Worm (Caenorhabditis elegans) whole organism, late embryonic: Measurements from ENCODE around the gene F47B8.1.

Source experiments
- C08G9.2 ChIP-seq: sonication (generic microtip); optimal IDR thresholded peaks from 2 replicates; lab custom pipeline; 2016; ENCODE audit warnings: mild to moderate bottlenecking, missing genetic modification characterization, moderate library complexity, missing compliant biosample characterization
- C38D4.7 ChIP-seq: fragments of 200-800 bp; sonication (Bioruptor generic); optimal IDR thresholded peaks from 2 replicates; lab custom pipeline; 2018; ENCODE audit warnings: mild to moderate bottlenecking, missing genetic modification characterization, moderate library complexity, missing compliant biosample characterization
- K09A11.1 ChIP-seq: sonication (generic microtip); optimal IDR thresholded peaks from 2 replicates; lab custom pipeline; 2017; ENCODE audit warnings: antibody characterized with exemption, mild to moderate bottlenecking, missing genetic modification characterization, missing compliant biosample characterization; ENCODE audit not compliant: insufficient read depth
- T23F11.4 ChIP-seq: fragments of 200-800 bp; sonication (Bioruptor generic); optimal IDR thresholded peaks from 2 replicates; lab custom pipeline; 2018; ENCODE audit warnings: mild to moderate bottlenecking, missing genetic modification characterization, missing compliant biosample characterization
- Y22D7AL.16 ChIP-seq: sonication (generic microtip); optimal IDR thresholded peaks from 2 replicates; lab custom pipeline; 2016; ENCODE audit warnings: missing genetic modification characterization, missing compliant biosample characterization
- ahr-1 ChIP-seq: sonication (generic microtip); optimal IDR thresholded peaks from 2 replicates; lab custom pipeline; 2016; ENCODE audit warnings: missing genetic modification characterization, missing compliant biosample characterization
- ama-1 ChIP-seq: fragments of 150-350 bp; optimal IDR thresholded peaks from 2 replicates; lab custom pipeline; 2014
- ceh-14 ChIP-seq: sonication (generic microtip); optimal IDR thresholded peaks from 2 replicates; lab custom pipeline; 2016; ENCODE audit warnings: missing genotype, missing genetic modification characterization, missing compliant biosample characterization
- ceh-18 ChIP-seq: sonication (generic microtip); optimal IDR thresholded peaks from 2 replicates; lab custom pipeline; 2016; ENCODE audit warnings: missing genetic modification characterization, missing compliant biosample characterization
- ceh-2 ChIP-seq: sonication (generic microtip); optimal IDR thresholded peaks from 2 replicates; lab custom pipeline; 2016; ENCODE audit warnings: missing genotype, missing genetic modification characterization, missing compliant biosample characterization
- ceh-30 ChIP-seq: fragments of 150-350 bp; optimal IDR thresholded peaks from 2 replicates; lab custom pipeline; 2014; ENCODE audit warnings: missing biosample characterization, missing genetic modification characterization
- ceh-31 ChIP-seq: sonication (generic microtip); optimal IDR thresholded peaks from 2 replicates; lab custom pipeline; 2016; ENCODE audit warnings: missing genetic modification characterization, missing compliant biosample characterization
- ceh-34 ChIP-seq: sonication (generic microtip); optimal IDR thresholded peaks from 2 replicates; lab custom pipeline; 2016; ENCODE audit warnings: mild to moderate bottlenecking, missing genetic modification characterization, missing compliant biosample characterization
- ceh-45 ChIP-seq: fragments of 200-800 bp; sonication (Bioruptor generic); IDR thresholded peaks from 2 replicates; pipeline ENCODE4 v1.3.6; 2022; ENCODE audit warnings: missing genetic modification reagents, missing genetic modification characterization, missing compliant biosample characterization
- ceh-48 ChIP-seq: sonication (generic microtip); optimal IDR thresholded peaks from 2 replicates; lab custom pipeline; 2016; ENCODE audit warnings: missing genetic modification characterization, inconsistent platforms, missing compliant biosample characterization
- ceh-6 ChIP-seq: fragments of 200-800 bp; sonication (Bioruptor generic); optimal IDR thresholded peaks from 2 replicates; lab custom pipeline; 2018; ENCODE audit warnings: mild to moderate bottlenecking, missing genetic modification characterization, missing compliant biosample characterization
- ceh-9 ChIP-seq: sonication (generic microtip); optimal IDR thresholded peaks from 2 replicates; lab custom pipeline; 2016; ENCODE audit warnings: mild to moderate bottlenecking, missing genetic modification characterization, inconsistent platforms, missing compliant biosample characterization
- dmd-4 ChIP-seq: sonication (generic microtip); optimal IDR thresholded peaks from 2 replicates; lab custom pipeline; 2016; ENCODE audit warnings: borderline replicate concordance, missing genetic modification characterization, missing compliant biosample characterization
- elt-2 ChIP-seq: sonication (generic microtip); optimal IDR thresholded peaks from 2 replicates; lab custom pipeline; 2016; ENCODE audit warnings: missing genetic modification reagents, missing genetic modification characterization, missing compliant biosample characterization
- ets-4 ChIP-seq: sonication (generic microtip); optimal IDR thresholded peaks from 2 replicates; lab custom pipeline; 2016; ENCODE audit warnings: missing genetic modification characterization, missing compliant biosample characterization
- fkh-6 ChIP-seq: sonication (generic microtip); optimal IDR thresholded peaks from 2 replicates; lab custom pipeline; 2016; ENCODE audit warnings: missing genetic modification characterization, missing compliant biosample characterization
- gmeb-2 ChIP-seq: sonication (generic microtip); optimal IDR thresholded peaks from 2 replicates; lab custom pipeline; 2016; ENCODE audit warnings: missing genetic modification characterization, inconsistent platforms, missing compliant biosample characterization
- hlh-15 ChIP-seq: sonication (generic microtip); optimal IDR thresholded peaks from 2 replicates; lab custom pipeline; 2016; ENCODE audit warnings: missing genetic modification characterization, missing compliant biosample characterization
- hlh-6 ChIP-seq: sonication (generic microtip); optimal IDR thresholded peaks from 2 replicates; lab custom pipeline; 2016; ENCODE audit warnings: missing genotype, missing genetic modification characterization, missing compliant biosample characterization
- hlh-8 ChIP-seq: sonication (generic microtip); optimal IDR thresholded peaks from 2 replicates; lab custom pipeline; 2016; ENCODE audit warnings: missing genotype, missing genetic modification characterization, missing compliant biosample characterization
- lin-11 ChIP-seq: fragments of 200-800 bp; sonication (Bioruptor generic); optimal IDR thresholded peaks from 2 replicates; lab custom pipeline; 2018; ENCODE audit warnings: mild to moderate bottlenecking, missing genetic modification characterization, missing compliant biosample characterization
- madf-2 ChIP-seq: sonication (generic microtip); optimal IDR thresholded peaks from 2 replicates; lab custom pipeline; 2017; ENCODE audit warnings: missing genetic modification characterization, missing compliant biosample characterization
- nfya-1 ChIP-seq: sonication (generic microtip); optimal IDR thresholded peaks from 2 replicates; lab custom pipeline; 2017; ENCODE audit warnings: missing genetic modification characterization, mild to moderate bottlenecking, missing compliant biosample characterization, antibody characterized with exemption, moderate library complexity
- nhr-232 ChIP-seq: sonication (generic microtip); optimal IDR thresholded peaks from 2 replicates; lab custom pipeline; 2016; ENCODE audit warnings: missing genetic modification characterization, missing compliant biosample characterization
- pax-1 ChIP-seq: fragments of 150-350 bp; optimal IDR thresholded peaks from 2 replicates; lab custom pipeline; 2014; ENCODE audit warnings: missing biosample characterization, missing genetic modification characterization
- pha-4 ChIP-seq: fragments of 150-350 bp; optimal IDR thresholded peaks from 2 replicates; lab custom pipeline; 2018; ENCODE audit warnings: missing biosample characterization, missing genetic modification reagents, missing genetic modification characterization
- pqm-1 ChIP-seq: sonication (generic microtip); optimal IDR thresholded peaks from 2 replicates; lab custom pipeline; 2016; ENCODE audit warnings: missing genetic modification characterization, missing compliant biosample characterization
- pros-1 ChIP-seq: fragments of 150-350 bp; optimal IDR thresholded peaks from 2 replicates; lab custom pipeline; 2014; ENCODE audit warnings: missing biosample characterization, missing genetic modification reagents, missing genetic modification characterization
- ref-2 ChIP-seq: sonication (generic microtip); optimal IDR thresholded peaks from 2 replicates; lab custom pipeline; 2016; ENCODE audit warnings: missing genetic modification characterization, missing compliant biosample characterization
- rnt-1 ChIP-seq: sonication (generic microtip); optimal IDR thresholded peaks from 2 replicates; lab custom pipeline; 2016; ENCODE audit warnings: missing genetic modification characterization, missing compliant biosample characterization
- sox-2 ChIP-seq: fragments of 200-800 bp; sonication (Bioruptor generic); IDR thresholded peaks from 2 replicates; pipeline ENCODE4 v1.3.6; 2022; ENCODE audit warnings: missing genetic modification reagents, missing genetic modification characterization, missing compliant biosample characterization
- syd-9 ChIP-seq: sonication (generic microtip); optimal IDR thresholded peaks from 2 replicates; lab custom pipeline; 2016; ENCODE audit warnings: mild to moderate bottlenecking, missing genetic modification characterization, moderate library complexity, missing compliant biosample characterization
- tbx-2 ChIP-seq: sonication (generic microtip); optimal IDR thresholded peaks from 2 replicates; lab custom pipeline; 2016; ENCODE audit warnings: missing genetic modification characterization, missing compliant biosample characterization
- tbx-7 ChIP-seq: sonication (generic microtip); optimal IDR thresholded peaks from 2 replicates; lab custom pipeline; 2016; ENCODE audit warnings: missing genotype, missing genetic modification characterization, missing compliant biosample characterization
- ttx-3 ChIP-seq: sonication (generic microtip); optimal IDR thresholded peaks from 2 replicates; lab custom pipeline; 2016; ENCODE audit warnings: missing genetic modification reagents, missing genetic modification characterization, missing compliant biosample characterization
- unc-3 ChIP-seq, 2 experiments: fragments of 200-800 bp in 1 of 2; sonication (Bioruptor generic) in 1 of 2; sonication (generic microtip) in 1 of 2; conservative IDR thresholded peaks in 1 of 2; optimal IDR thresholded peaks in 1 of 2; 2 replicates each; pipeline versions ENCODE4 v1.3.6 to Lab custom; 2016 to 2022; ENCODE audit warnings: missing compliant biosample characterization in 2 of 2, missing genetic modification characterization in 2 of 2, missing genetic modification reagents in 1 of 2
- unc-42 ChIP-seq: sonication (generic microtip); optimal IDR thresholded peaks from 2 replicates; lab custom pipeline; 2016; ENCODE audit warnings: missing genotype, missing genetic modification characterization, missing compliant biosample characterization
- zip-5 ChIP-seq: sonication (generic microtip); optimal IDR thresholded peaks from 2 replicates; lab custom pipeline; 2016; ENCODE audit warnings: missing genetic modification characterization, missing compliant biosample characterization

The F47B8.1 gene

DNA sequence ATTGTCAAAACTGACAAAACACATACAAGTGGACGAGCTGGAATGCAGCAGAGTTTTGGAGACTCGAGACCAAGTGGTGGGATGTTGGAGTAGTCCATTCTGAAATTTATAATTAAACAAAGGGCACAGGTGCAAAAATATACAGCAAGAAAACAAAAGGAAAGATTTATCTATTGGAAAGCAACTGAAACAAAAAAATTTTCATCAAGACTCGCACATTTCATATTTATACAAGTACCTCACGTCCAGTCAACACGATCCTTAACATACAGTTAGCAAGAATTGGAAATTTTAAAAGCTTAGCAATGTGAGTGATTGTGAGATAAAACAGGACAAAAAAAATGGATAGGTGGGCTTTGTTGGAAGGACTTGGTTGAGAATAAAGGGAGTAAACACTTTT is at the start of gene F47B8.1:
F47B8.1 (minus strand) TSS at position 101 of the 400 bp plus-strand sequence.
- no peak for TF ChIP-seq rnt-1 (tag; lab: Kevin White, UChicago)
- no peak for TF ChIP-seq tbx-7 (tag; lab: Kevin White, UChicago)
- no peak for TF ChIP-seq hlh-15
- TF ChIP-seq ceh-34 (tag; lab: Kevin White, UChicago): no peak
- TF ChIP-seq C38D4.7: no peak

DNA sequence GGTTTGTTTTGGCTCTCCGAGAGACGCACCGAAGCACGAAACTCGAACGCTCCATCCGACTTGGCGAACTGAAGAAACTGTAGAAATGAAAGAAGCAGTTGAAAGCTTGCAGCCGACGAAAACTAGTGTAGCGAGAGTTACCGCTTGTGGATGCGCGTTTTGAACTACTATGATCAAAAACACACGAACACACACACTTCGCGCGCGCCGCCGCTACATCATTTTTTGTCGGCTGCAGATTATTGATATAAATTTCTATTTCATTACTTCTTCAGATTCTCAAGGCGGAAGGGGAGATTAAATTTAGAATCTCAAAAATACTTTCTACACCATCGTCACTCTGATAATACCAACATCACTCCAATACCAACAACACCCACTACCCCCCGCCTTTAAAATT is 47.8 kb upstream of the F47B8.1 start:
- TF ChIP-seq dmd-4 (tag; lab: Kevin White, UChicago): no peak
- TF ChIP-seq rnt-1 (tag; lab: Kevin White, UChicago): no peak
- TF ChIP-seq hlh-8 (tag; lab: Kevin White, UChicago): no peak
- no peak for TF ChIP-seq sox-2 (GFP tag; lab: Robert Waterston, UW)
- no peak for TF ChIP-seq K09A11.1 (tag; lab: Kevin White, UChicago)
- no peak for TF ChIP-seq fkh-6 (tag; lab: Kevin White, UChicago)
- TF ChIP-seq ama-1: no peak
- TF ChIP-seq ttx-3 (tag; lab: Kevin White, UChicago): no peak
- TF ChIP-seq Y22D7AL.16: no peak
- no peak for TF ChIP-seq ceh-6 (GFP tag; lab: Kevin White, UChicago)
- no peak for TF ChIP-seq pha-4 (tag; lab: Kevin White, UChicago)
- TF ChIP-seq C08G9.2: no peak
- TF ChIP-seq ceh-31 (tag; lab: Kevin White, UChicago): no peak
- no peak for TF ChIP-seq unc-3 (GFP tag; conservative IDR thresholded peaks at IDR 0.05; lab: Robert Waterston, UW)
- TF ChIP-seq unc-3 (tag; optimal IDR thresholded peaks at IDR 0.05; lab: Kevin White, UChicago): no peak
- no peak for TF ChIP-seq ceh-2 (tag; lab: Kevin White, UChicago)

DNA sequence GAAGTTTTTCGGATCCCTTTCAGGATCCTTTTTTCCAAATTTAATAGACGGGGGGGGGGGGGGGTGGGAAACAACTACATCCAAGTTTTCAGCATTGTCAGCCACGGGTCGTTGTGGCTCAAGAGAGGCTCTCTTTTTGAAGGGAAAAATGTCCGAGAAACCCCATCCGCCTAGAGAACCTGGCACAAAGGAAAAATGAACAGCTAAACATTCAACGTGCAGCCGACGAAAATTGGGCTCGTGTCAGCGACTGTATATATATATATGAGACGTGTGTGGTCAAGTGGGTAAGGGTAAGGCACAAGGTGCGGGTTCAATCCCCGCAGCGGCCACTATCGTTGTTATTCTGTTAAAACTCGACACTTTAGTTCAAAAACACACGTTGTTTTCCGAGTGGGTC is 44.4 kb upstream of the F47B8.1 start, which contains the start of gene Y49A3A.4:
Y49A3A.4 (minus strand) TSS at position 314 of the 400 bp plus-strand sequence.
- TF ChIP-seq hlh-8 (tag; lab: Kevin White, UChicago): no peak
- TF ChIP-seq rnt-1 (tag; lab: Kevin White, UChicago): no peak
- no peak for TF ChIP-seq ceh-2 (tag; lab: Kevin White, UChicago)
- TF ChIP-seq ceh-9 (tag; lab: Kevin White, UChicago): no peak
- no peak for TF ChIP-seq pqm-1
- TF ChIP-seq, all 69 proteins: peak for 0

DNA sequence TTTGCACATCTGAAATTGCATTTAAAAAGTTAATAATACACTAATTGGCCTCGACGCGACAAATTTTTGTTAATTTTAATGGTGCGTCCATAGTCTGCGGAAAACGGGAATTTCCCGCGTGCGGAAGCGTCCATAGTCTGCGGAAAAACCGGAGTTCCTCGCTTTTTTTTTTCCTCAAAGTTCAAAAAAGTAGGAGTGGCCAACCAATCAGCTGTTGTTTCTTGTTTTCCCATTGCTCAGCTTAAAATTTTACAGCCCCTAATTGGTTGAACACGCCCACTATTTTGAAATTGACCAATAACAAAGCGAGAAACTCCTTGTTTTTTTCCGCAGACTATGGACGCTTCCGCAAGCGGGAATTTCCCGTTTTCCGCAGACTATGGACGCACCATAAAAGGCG is 43.2 kb upstream of the F47B8.1 start:
- peak; percentile 65 for TF ChIP-seq nfya-1 (tag; lab: Kevin White, UChicago)

DNA sequence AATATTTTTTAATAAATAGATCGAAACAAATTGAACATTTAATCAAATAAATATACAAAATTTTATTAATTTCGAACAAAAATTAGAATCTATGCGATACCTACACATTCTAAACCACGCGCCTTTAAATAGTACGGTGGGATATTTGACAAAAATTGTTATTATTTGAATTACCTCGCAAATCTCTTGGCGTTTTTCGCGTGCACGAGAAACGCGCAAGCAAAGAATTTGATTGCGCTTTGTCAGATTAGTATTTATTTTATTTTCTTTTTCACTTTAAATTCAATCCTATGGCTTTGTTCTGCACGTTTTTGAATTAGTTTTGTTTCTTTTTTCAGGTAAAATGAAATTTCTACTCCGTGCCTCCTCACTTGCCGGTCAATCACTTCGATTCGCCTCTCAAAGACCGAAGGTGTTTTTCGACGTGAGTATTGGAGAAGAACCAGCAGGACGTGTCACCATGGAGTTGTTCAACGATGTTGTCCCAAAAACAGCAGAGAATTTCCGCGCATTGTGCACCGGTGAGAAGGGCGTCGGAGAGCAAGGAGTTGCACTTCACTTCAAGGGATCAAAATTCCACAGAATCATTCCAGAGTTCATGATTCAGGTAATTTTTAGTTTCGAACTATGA is 41.7 kb upstream of the F47B8.1 start, which contains the start of gene cyn-1:
cyn-1 (plus strand) TSS at position 339 of the 631 bp plus-strand sequence.
- TF ChIP-seq ceh-48 (tag; lab: Kevin White, UChicago) (peak; percentile 28), unc-3 (GFP tag; conservative IDR thresholded peaks at IDR 0.05; lab: Robert Waterston, UW) (no peak), unc-3 (tag; optimal IDR thresholded peaks at IDR 0.05; lab: Kevin White, UChicago) (no peak), lin-11 (no peak), zip-5 (tag; lab: Kevin White, UChicago) (no peak), unc-42 (tag; lab: Kevin White, UChicago) (peak; percentile 51), pax-1 (tag; lab: Kevin White, UChicago) (no peak), ceh-31 (tag; lab: Kevin White, UChicago) (peak; percentile 52), ets-4 (tag; lab: Kevin White, UChicago) (no peak), hlh-15 (no peak), C08G9.2 (no peak), madf-2 (tag; lab: Kevin White, UChicago) (no peak), T23F11.4 (no peak), ceh-14 (tag; lab: Kevin White, UChicago) (no peak), nhr-232 (tag; lab: Kevin White, UChicago) (no peak), gmeb-2 (tag; lab: Kevin White, UChicago) (no peak), ahr-1 (tag; lab: Kevin White, UChicago) (no peak), ceh-30 (no peak), pros-1 (tag; lab: Kevin White, UChicago) (no peak), ceh-18 (tag; lab: Kevin White, UChicago) (peak; percentile 33), ref-2 (tag; lab: Kevin White, UChicago) (no peak), nfya-1 (tag; lab: Kevin White, UChicago) (peak; percentile 81), rnt-1 (tag; lab: Kevin White, UChicago) (no peak), tbx-2 (tag; lab: Kevin White, UChicago) (peak; percentile 25), hlh-6 (tag; lab: Kevin White, UChicago) (no peak), syd-9 (no peak), elt-2 (tag; lab: Kevin White, UChicago) (no peak), ceh-45 (GFP tag; lab: Robert Waterston, UW) (no peak)
